Fruit fly (Drosophila melanogaster) whole organism, prepupa: ENCODE data around the gene CheA75a.
A peak's percentile ranks its signal among the peaks of the same experiment; 100 is the strongest.

Source experiments
- Blimp-1 ChIP-seq: fragments of 200-800 bp; sonication (Bioruptor generic); optimal IDR thresholded peaks from 3 replicates; lab custom pipeline; 2017; ENCODE audit warnings: missing biosample characterization, missing genetic modification characterization, mild to moderate bottlenecking, moderate library complexity, missing genetic modification reagents
- CG10631 ChIP-seq: fragments of 200-800 bp; sonication (Bioruptor generic); optimal IDR thresholded peaks from 2 replicates; lab custom pipeline; 2016; ENCODE audit warnings: missing biosample characterization, missing genetic modification characterization
- CG11294 ChIP-seq: fragments of 200-800 bp; sonication (Bioruptor generic); IDR thresholded peaks from 2 replicates; pipeline ENCODE4 v1.3.6; 2022; ENCODE audit warnings: missing biosample characterization, missing genetic modification characterization
- CG11762 ChIP-seq: fragments of 200-800 bp; sonication (Bioruptor generic); optimal IDR thresholded peaks from 3 replicates; lab custom pipeline; 2016; ENCODE audit warnings: missing biosample characterization, missing genetic modification characterization; ENCODE audit not compliant: insufficient read depth
- CG11902 ChIP-seq: fragments of 200-800 bp; sonication (Bioruptor generic); optimal IDR thresholded peaks from 3 replicates; lab custom pipeline; 2016; ENCODE audit warnings: missing biosample characterization, missing genetic modification characterization
- CG1621 ChIP-seq: fragments of 200-800 bp; sonication (Bioruptor generic); optimal IDR thresholded peaks from 3 replicates; lab custom pipeline; 2018; ENCODE audit warnings: missing biosample characterization, mild to moderate bottlenecking, missing genetic modification characterization
- CG16779 ChIP-seq: fragments of 200-800 bp; sonication (Bioruptor generic); optimal IDR thresholded peaks from 3 replicates; lab custom pipeline; 2017; ENCODE audit warnings: missing biosample characterization, mild to moderate bottlenecking, missing genetic modification characterization
- CG3032 ChIP-seq: fragments of 200-800 bp; optimal IDR thresholded peaks from 2 replicates; lab custom pipeline; 2019; ENCODE audit warnings: missing biosample characterization, mild to moderate bottlenecking, missing genetic modification characterization, moderate library complexity
- CG32006 ChIP-seq: fragments of 200-800 bp; sonication (Bioruptor generic); optimal IDR thresholded peaks from 3 replicates; lab custom pipeline; 2017; ENCODE audit warnings: missing biosample characterization, mild to moderate bottlenecking, missing genetic modification characterization
- CG34406 ChIP-seq: fragments of 200-800 bp; sonication (Bioruptor generic); optimal IDR thresholded peaks from 3 replicates; lab custom pipeline; 2016; ENCODE audit warnings: missing biosample characterization, missing genetic modification characterization
- CG3919 ChIP-seq: fragments of 200-800 bp; sonication (Bioruptor generic); optimal IDR thresholded peaks from 3 replicates; lab custom pipeline; 2016; ENCODE audit warnings: missing biosample characterization, missing genetic modification characterization
- CG4318 ChIP-seq: fragments of 200-800 bp; sonication (Bioruptor generic); optimal IDR thresholded peaks from 3 replicates; lab custom pipeline; 2017; ENCODE audit warnings: missing biosample characterization, mild to moderate bottlenecking, missing genetic modification characterization
- CG6163 ChIP-seq: fragments of 200-800 bp; sonication (Bioruptor generic); IDR thresholded peaks from 3 replicates; pipeline ENCODE4 v1.3.6; 2022; ENCODE audit warnings: missing biosample characterization, missing genetic modification characterization
- CG6792 ChIP-seq: fragments of 200-800 bp; sonication (Bioruptor generic); optimal IDR thresholded peaks from 3 replicates; lab custom pipeline; 2016; ENCODE audit warnings: missing biosample characterization, missing genetic modification characterization
- CG6808 ChIP-seq: fragments of 200-800 bp; sonication (Bioruptor generic); optimal IDR thresholded peaks from 3 replicates; lab custom pipeline; 2017; ENCODE audit warnings: missing biosample characterization, missing genetic modification characterization, mild to moderate bottlenecking, moderate library complexity, missing genetic modification reagents
- CG6854 ChIP-seq: fragments of 200-800 bp; sonication (Bioruptor generic); optimal IDR thresholded peaks from 2 replicates; lab custom pipeline; 2017; ENCODE audit warnings: missing biosample characterization, mild to moderate bottlenecking, missing genetic modification characterization
- CG7368 ChIP-seq: fragments of 200-800 bp; sonication (Bioruptor generic); optimal IDR thresholded peaks from 3 replicates; lab custom pipeline; 2016; ENCODE audit warnings: missing biosample characterization, missing genetic modification characterization
- CG8119 ChIP-seq: fragments of 200-800 bp; sonication (Bioruptor generic); IDR thresholded peaks from 3 replicates; pipeline ENCODE4 v1.3.6; 2022; ENCODE audit warnings: missing biosample characterization, missing genetic modification characterization
- CG8632 ChIP-seq: fragments of 200-800 bp; sonication (Bioruptor generic); optimal IDR thresholded peaks from 3 replicates; lab custom pipeline; 2016; ENCODE audit warnings: missing biosample characterization, missing genetic modification characterization
- CG9139 ChIP-seq: fragments of 200-800 bp; sonication (Bioruptor generic); optimal IDR thresholded peaks from 3 replicates; lab custom pipeline; 2017; ENCODE audit warnings: missing biosample characterization, mild to moderate bottlenecking, missing genetic modification characterization
- Eip75B ChIP-seq: fragments of 200-800 bp; sonication (Bioruptor generic); optimal IDR thresholded peaks from 3 replicates; lab custom pipeline; 2016; ENCODE audit warnings: missing biosample characterization, missing genetic modification characterization
- Eip78C ChIP-seq: fragments of 200-800 bp; sonication (Bioruptor generic); peaks from one replicate; lab custom pipeline; 2016; ENCODE audit warnings: missing biosample characterization, missing genetic modification characterization
- Eip93F ChIP-seq: fragments of 200-800 bp; sonication (Bioruptor generic); optimal IDR thresholded peaks from 2 replicates; lab custom pipeline; 2016; ENCODE audit warnings: missing biosample characterization, mild to moderate bottlenecking, missing genetic modification characterization
- Ets96B ChIP-seq: fragments of 200-800 bp; optimal IDR thresholded peaks from 2 replicates; lab custom pipeline; 2019; ENCODE audit warnings: missing biosample characterization, mild to moderate bottlenecking, missing genetic modification characterization, moderate library complexity
- Gug ChIP-seq: fragments of 200-800 bp; sonication (Bioruptor generic); IDR thresholded peaks from 2 replicates; pipeline ENCODE4 v1.3.6; 2022; ENCODE audit warnings: missing biosample characterization, missing genetic modification characterization
- Hr38 ChIP-seq: sonication (Bioruptor generic); optimal IDR thresholded peaks from 2 replicates; lab custom pipeline; 2016; ENCODE audit warnings: missing biosample characterization, missing genetic modification characterization
- Hr4 ChIP-seq: fragments of 200-800 bp; sonication (Bioruptor generic); optimal IDR thresholded peaks from 3 replicates; lab custom pipeline; 2016; ENCODE audit warnings: missing biosample characterization, missing genetic modification characterization
- Lpt ChIP-seq: fragments of 200-800 bp; sonication (Bioruptor generic); optimal IDR thresholded peaks from 3 replicates; lab custom pipeline; 2016; ENCODE audit warnings: missing biosample characterization, missing genetic modification characterization
- Met ChIP-seq: fragments of 200-800 bp; sonication (Bioruptor generic); optimal IDR thresholded peaks from 3 replicates; lab custom pipeline; 2016; ENCODE audit warnings: missing biosample characterization, missing genetic modification characterization
- OdsH ChIP-seq: fragments of 200-800 bp; sonication (Bioruptor generic); optimal IDR thresholded peaks from 3 replicates; lab custom pipeline; 2016; ENCODE audit warnings: missing biosample characterization, missing genetic modification characterization
- Smox ChIP-seq: fragments of 200-800 bp; sonication (Bioruptor generic); optimal IDR thresholded peaks from 3 replicates; lab custom pipeline; 2016; ENCODE audit warnings: missing biosample characterization, missing genetic modification characterization
- Sox102F ChIP-seq: fragments of 200-800 bp; sonication (Bioruptor generic); optimal IDR thresholded peaks from 2 replicates; lab custom pipeline; 2016; ENCODE audit warnings: missing biosample characterization, mild to moderate bottlenecking, missing genetic modification characterization
- Sox14 ChIP-seq: fragments of 200-800 bp; sonication (Bioruptor generic); optimal IDR thresholded peaks from 3 replicates; lab custom pipeline; 2016; ENCODE audit warnings: missing biosample characterization, missing genetic modification characterization
- Sox15 ChIP-seq: fragments of 200-800 bp; sonication (Bioruptor generic); optimal IDR thresholded peaks from 3 replicates; lab custom pipeline; 2016; ENCODE audit warnings: missing biosample characterization, missing genetic modification characterization
- achi ChIP-seq: fragments of 200-800 bp; sonication (Bioruptor generic); optimal IDR thresholded peaks from 3 replicates; lab custom pipeline; 2016; ENCODE audit warnings: missing biosample characterization, missing genetic modification characterization
- cyc ChIP-seq: fragments of 200-800 bp; sonication (Bioruptor generic); optimal IDR thresholded peaks from 3 replicates; lab custom pipeline; 2016; ENCODE audit warnings: missing biosample characterization, missing genetic modification characterization
- dac ChIP-seq: fragments of 200-800 bp; sonication (Bioruptor generic); optimal IDR thresholded peaks from 2 replicates; lab custom pipeline; 2017; ENCODE audit warnings: missing biosample characterization, mild to moderate bottlenecking, missing genetic modification characterization
- eg ChIP-seq: fragments of 200-800 bp; sonication (Bioruptor generic); IDR thresholded peaks from 3 replicates; pipeline ENCODE4 v1.3.6; 2022; ENCODE audit warnings: missing biosample characterization, missing genetic modification characterization
- esn ChIP-seq: fragments of 200-800 bp; sonication (Bioruptor generic); optimal IDR thresholded peaks from 2 replicates; lab custom pipeline; 2016; ENCODE audit warnings: missing biosample characterization, mild to moderate bottlenecking, missing genetic modification characterization, moderate library complexity
- fd59A ChIP-seq: fragments of 200-800 bp; sonication (Bioruptor generic); optimal IDR thresholded peaks from 2 replicates; lab custom pipeline; 2017; ENCODE audit warnings: missing biosample characterization, mild to moderate bottlenecking, missing genetic modification characterization, missing genetic modification reagents
- fkh ChIP-seq: fragments of 200-800 bp; sonication (Bioruptor generic); optimal IDR thresholded peaks from 3 replicates; lab custom pipeline; 2017; ENCODE audit warnings: missing biosample characterization, mild to moderate bottlenecking, missing genetic modification characterization, moderate library complexity
- lz ChIP-seq: fragments of 200-800 bp; sonication (Bioruptor generic); optimal IDR thresholded peaks from 3 replicates; lab custom pipeline; 2016; ENCODE audit warnings: missing biosample characterization, missing genetic modification characterization
- net ChIP-seq: fragments of 200-800 bp; sonication (Bioruptor generic); optimal IDR thresholded peaks from 3 replicates; lab custom pipeline; 2016; ENCODE audit warnings: missing biosample characterization, missing genetic modification characterization
- pdm3 ChIP-seq: fragments of 200-800 bp; sonication (Bioruptor generic); optimal IDR thresholded peaks from 3 replicates; lab custom pipeline; 2016; ENCODE audit warnings: missing biosample characterization, missing genetic modification characterization
- spab ChIP-seq: fragments of 200-800 bp; sonication (Bioruptor generic); optimal IDR thresholded peaks from 2 replicates; lab custom pipeline; 2017; ENCODE audit warnings: missing biosample characterization, mild to moderate bottlenecking, missing genetic modification characterization, missing genetic modification reagents
- ss ChIP-seq, 2 experiments: fragments of 200-800 bp; sonication (Bioruptor generic); optimal IDR thresholded peaks; 2 replicates in 1 of 2; 3 replicates in 1 of 2; lab custom pipeline; 2017 to 2018; ENCODE audit warnings: mild to moderate bottlenecking in 2 of 2, missing biosample characterization in 2 of 2, missing genetic modification characterization in 2 of 2, moderate library complexity in 1 of 2
- svp ChIP-seq: fragments of 200-800 bp; sonication (Bioruptor generic); peaks from one replicate; lab custom pipeline; 2016; ENCODE audit warnings: missing biosample characterization, missing genetic modification characterization
- topi ChIP-seq: fragments of 200-800 bp; sonication (Bioruptor generic); optimal IDR thresholded peaks from 3 replicates; lab custom pipeline; 2016; ENCODE audit warnings: missing biosample characterization, missing genetic modification characterization

The CheA75a gene

dm6 chr3L:18274188-18274587 lies 22.3 kb downstream of the CheA75a start (continued):
- TF ChIP-seq CG9139 (GFP tag; lab: Kevin White, UChicago): peak; percentile 51
- no peak for TF ChIP-seq Lpt (GFP tag; lab: Kevin White, UChicago)
- TF ChIP-seq Eip93F (GFP tag; lab: Kevin White, UChicago): no peak
- TF ChIP-seq CG6163: peak; percentile 85
- TF ChIP-seq CG8119 (GFP tag; lab: Robert Waterston, UW): peak; percentile 58
- peak; percentile 43 for TF ChIP-seq CG3919 (GFP tag; lab: Kevin White, UChicago)
- TF ChIP-seq Ets96B (tag; lab: Kevin White, UChicago): peak; percentile 69
- TF ChIP-seq esn (GFP tag; lab: Kevin White, UChicago): no peak
- peak; percentile 46 for TF ChIP-seq CG3032 (tag; lab: Kevin White, UChicago)
- TF ChIP-seq CG10631: peak; percentile 24
- TF ChIP-seq Sox14 (GFP tag; lab: Kevin White, UChicago): no peak
- no peak for TF ChIP-seq Blimp-1 (GFP tag; lab: Kevin White, UChicago)
- peak; percentile 50 for TF ChIP-seq OdsH (GFP tag; lab: Kevin White, UChicago)
- peak; percentile 5 for TF ChIP-seq CG8632
- peak; percentile 31 for TF ChIP-seq pdm3 (GFP tag; lab: Kevin White, UChicago)
- TF ChIP-seq net (GFP tag; lab: Kevin White, UChicago): no peak
- no peak for TF ChIP-seq lz (GFP tag; lab: Kevin White, UChicago)
- TF ChIP-seq Eip78C (GFP tag; lab: Kevin White, UChicago): peak; percentile 82
- TF ChIP-seq spab (GFP tag; lab: Kevin White, UChicago): peak; percentile 52

DNA sequence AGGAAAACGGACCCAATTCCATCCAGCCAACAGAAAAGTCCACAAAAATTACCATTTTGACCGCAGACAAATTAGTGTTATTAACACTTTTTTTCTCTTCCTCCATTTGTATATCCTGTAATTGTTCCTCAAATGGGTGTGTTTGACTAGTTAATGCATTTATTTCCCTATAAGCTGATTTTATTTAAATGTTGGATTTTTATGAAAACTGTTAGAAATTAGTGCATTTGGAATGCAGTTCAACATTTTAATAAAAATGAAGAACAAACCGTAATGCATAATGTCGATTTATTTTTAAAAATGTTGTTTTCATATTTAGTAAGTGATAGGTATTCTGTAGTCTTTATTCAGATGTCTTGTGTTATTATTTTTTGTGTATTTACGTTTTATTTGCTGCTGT lies 24.0 kb downstream of the CheA75a start:
- no peak for TF ChIP-seq CG32006 (GFP tag; lab: Kevin White, UChicago)
- TF ChIP-seq CG16779 (tag; lab: Kevin White, UChicago): no peak
- no peak for TF ChIP-seq CG6163
- TF ChIP-seq CG11294: no peak
- TF ChIP-seq CG10631: peak; percentile 32
- TF ChIP-seq CG8632: no peak
- TF ChIP-seq CG6808 (GFP tag; lab: Kevin White, UChicago): no peak
- TF ChIP-seq Hr38 (GFP tag; lab: Kevin White, UChicago): no peak
- no peak for TF ChIP-seq ss (GFP tag; optimal IDR thresholded peaks at IDR 0.05; lab: Kevin White, UChicago)
- TF ChIP-seq topi (GFP tag; lab: Kevin White, UChicago): peak; percentile 57
- no peak for TF ChIP-seq net (GFP tag; lab: Kevin White, UChicago)
- no peak for TF ChIP-seq eg (GFP tag; lab: Robert Waterston, UW)
- TF ChIP-seq Eip75B: peak; percentile 35
- no peak for TF ChIP-seq Ets96B (tag; lab: Kevin White, UChicago)
- no peak for TF ChIP-seq fkh (GFP tag; lab: Kevin White, UChicago)
- TF ChIP-seq Smox (GFP tag; lab: Kevin White, UChicago): peak; percentile 43
- TF ChIP-seq cyc (GFP tag; lab: Kevin White, UChicago): peak; percentile 6
- TF ChIP-seq CG9139 (GFP tag; lab: Kevin White, UChicago): no peak
- no peak for TF ChIP-seq CG7368 (GFP tag; lab: Kevin White, UChicago)
- TF ChIP-seq lz (GFP tag; lab: Kevin White, UChicago): peak; percentile 69
- TF ChIP-seq fd59A (GFP tag; lab: Kevin White, UChicago): no peak
- peak; percentile 20 for TF ChIP-seq achi (GFP tag; lab: Kevin White, UChicago)
- no peak for TF ChIP-seq Lpt (GFP tag; lab: Kevin White, UChicago)
- peak; percentile 60 for TF ChIP-seq svp (GFP tag; lab: Kevin White, UChicago)
- TF ChIP-seq CG1621: no peak
- no peak for TF ChIP-seq Blimp-1 (GFP tag; lab: Kevin White, UChicago)
- no peak for TF ChIP-seq CG6854 (GFP tag; lab: Kevin White, UChicago)
- TF ChIP-seq Sox102F (GFP tag; lab: Kevin White, UChicago): no peak
- no peak for TF ChIP-seq spab (GFP tag; lab: Kevin White, UChicago)
- TF ChIP-seq Sox14 (GFP tag; lab: Kevin White, UChicago): peak; percentile 9
- TF ChIP-seq pdm3 (GFP tag; lab: Kevin White, UChicago): peak; percentile 33
- peak; percentile 17 for TF ChIP-seq Sox15
- peak; percentile 38 for TF ChIP-seq CG34406 (GFP tag; lab: Kevin White, UChicago)
- TF ChIP-seq Hr4 (GFP tag; lab: Kevin White, UChicago): no peak
- TF ChIP-seq CG11762 (GFP tag; lab: Kevin White, UChicago): no peak
- no peak for TF ChIP-seq CG4318 (GFP tag; lab: Kevin White, UChicago)
- TF ChIP-seq dac: no peak
- peak; percentile 74 for TF ChIP-seq esn (GFP tag; lab: Kevin White, UChicago)
- peak; percentile 75 for TF ChIP-seq Eip78C (GFP tag; lab: Kevin White, UChicago)
- TF ChIP-seq CG6792 (GFP tag; lab: Kevin White, UChicago): peak; percentile 61
- no peak for TF ChIP-seq Gug (GFP tag; lab: Robert Waterston, UW)
- TF ChIP-seq Met (GFP tag; lab: Kevin White, UChicago): peak; percentile 63
- 0 out of 3 replicates have a peak, but pooled peaks have one; percentile 14 for TF ChIP-seq CG8119 (GFP tag; lab: Robert Waterston, UW)
- no peak for TF ChIP-seq CG11902 (GFP tag; lab: Kevin White, UChicago)
- no peak for TF ChIP-seq CG3032 (tag; lab: Kevin White, UChicago)
